Worm (Caenorhabditis elegans): Measurements from ENCODE around the gene ZK381.8.

ZK381.8 gene

ce11 chrIV:6946832-6947231 is 23.3 kb downstream of the ZK381.8 start:
- TF ChIP-seq nhr-120 (GFP tag; IDR thresholded peaks at IDR 0.05) (no peak), mes-4 (tag; optimal IDR thresholded peaks at IDR 0.05) (no peak), aptf-3 (GFP tag; IDR thresholded peaks at IDR 0.05) (no peak), attf-6 (GFP tag; IDR thresholded peaks at IDR 0.05) (no peak), ceh-100 (GFP tag; IDR thresholded peaks at IDR 0.05) (no peak), F57C9.4 (tag; optimal IDR thresholded peaks at IDR 0.05) (no peak), ztf-22 (GFP tag; optimal IDR thresholded peaks at IDR 0.05) (no peak), mcd-1 (GFP tag; IDR thresholded peaks at IDR 0.05) (no peak), let-526 (GFP tag; IDR thresholded peaks at IDR 0.05) (no peak), egl-44 (GFP tag; IDR thresholded peaks at IDR 0.05) (no peak), hrde-1 (tag; optimal IDR thresholded peaks at IDR 0.05; ENCODE audit: borderline replicate concordance) (no peak), ceh-58 (GFP tag; IDR thresholded peaks at IDR 0.05) (no peak), hmg-20 (GFP tag; IDR thresholded peaks at IDR 0.05) (no peak), cebp-2 (GFP tag; IDR thresholded peaks at IDR 0.05) (no peak), ztf-18 (tag; optimal IDR thresholded peaks at IDR 0.05) (no peak)

ce11 chrIV:6941101-6941500 is 29.1 kb downstream of the ZK381.8 start:
- TF ChIP-seq rpc-1 (optimal IDR thresholded peaks at IDR 0.05), result no peak
- TF ChIP-seq rpc-1 (tag; optimal IDR thresholded peaks at IDR 0.05), result no peak
- no peak for TF ChIP-seq snpc-4 (GFP tag; optimal IDR thresholded peaks at IDR 0.05)
- TF ChIP-seq snpc-4 (tag; optimal IDR thresholded peaks at IDR 0.05), result no peak
- TF ChIP-seq ceh-40 (GFP tag; IDR thresholded peaks at IDR 0.05), result no peak

DNA sequence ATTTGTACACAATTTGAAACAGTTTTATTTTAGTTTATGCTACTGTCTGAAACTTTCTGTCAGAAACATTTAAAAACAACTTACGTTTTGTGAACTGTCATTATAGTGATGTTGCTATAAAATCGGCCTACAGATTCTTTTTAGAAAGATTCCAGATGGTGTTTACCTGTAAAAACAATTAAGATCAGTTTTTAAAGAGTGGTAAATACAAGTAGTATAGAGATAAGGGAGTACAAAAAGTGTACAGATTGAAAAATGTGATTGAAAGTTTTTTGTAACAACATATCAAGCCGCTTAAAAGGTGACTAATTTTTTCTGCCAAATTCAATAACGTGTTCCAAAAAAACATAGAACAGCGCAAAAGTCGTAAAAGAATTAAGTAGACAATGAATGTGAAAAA is 32.6 kb downstream of the ZK381.8 start, which contains the start of gene npr-12:
TSS of gene npr-12 (minus strand) at position 101 of the 400 bp plus-strand sequence.
- TF ChIP-seq F23B12.7 (tag; optimal IDR thresholded peaks at IDR 0.05; ENCODE audit: insufficient read depth) (no peak), lin-26 (GFP tag; IDR thresholded peaks at IDR 0.05) (no peak), sea-2 (GFP tag; IDR thresholded peaks at IDR 0.05) (no peak), mcd-1 (GFP tag; IDR thresholded peaks at IDR 0.05) (no peak), let-607 (tag; optimal IDR thresholded peaks at IDR 0.05) (no peak), Y56A3A.18 (GFP tag; IDR thresholded peaks at IDR 0.05) (no peak), xnd-1 (tag; optimal IDR thresholded peaks at IDR 0.05) (no peak), F49E8.2 (tag; optimal IDR thresholded peaks at IDR 0.05; ENCODE audit: insufficient read depth) (no peak), K11D2.4 (GFP tag; IDR thresholded peaks at IDR 0.05) (no peak), hsf-1 (GFP tag; IDR thresholded peaks at IDR 0.05) (no peak), ets-4 (GFP tag; optimal IDR thresholded peaks at IDR 0.05) (no peak), nfya-2 (GFP tag; IDR thresholded peaks at IDR 0.05) (no peak), hmg-20 (GFP tag; IDR thresholded peaks at IDR 0.05) (no peak), attf-5 (GFP tag; optimal IDR thresholded peaks at IDR 0.05) (no peak), aptf-2 (GFP tag; conservative IDR thresholded peaks at IDR 0.05) (no peak), him-1 (tag; optimal IDR thresholded peaks at IDR 0.05) (no peak), zim-3 (tag; optimal IDR thresholded peaks at IDR 0.05) (no peak), C06A6.2 (GFP tag; conservative IDR thresholded peaks at IDR 0.05) (no peak)

ce11 chrIV:6928417-6928816 is 41.8 kb downstream of the ZK381.8 start, which contains the start of gene cest-6:
Gene cest-6, minus strand, starts transcription at chrIV:6928517.
- TF ChIP-seq F39B2.1 (GFP tag; IDR thresholded peaks at IDR 0.05) (no peak), tbp1 (GFP tag; optimal IDR thresholded peaks at IDR 0.05) (no peak), sea-2 (GFP tag; IDR thresholded peaks at IDR 0.05) (no peak), attf-3 (GFP tag; conservative IDR thresholded peaks at IDR 0.05) (no peak), nhr-179 (tag; optimal IDR thresholded peaks at IDR 0.05) (no peak), K11D2.4 (GFP tag; IDR thresholded peaks at IDR 0.05) (no peak), cebp-2 (GFP tag; IDR thresholded peaks at IDR 0.05) (no peak), ZK185.1 (tag; optimal IDR thresholded peaks at IDR 0.05; ENCODE audit: poor library complexity, severe bottlenecking) (no peak), ccch-3 (GFP tag; optimal IDR thresholded peaks at IDR 0.05) (no peak), F52B5.7 (tag; optimal IDR thresholded peaks at IDR 0.05) (no peak)

Data from whole organism, young adult.